Worm (Caenorhabditis elegans) whole organism, midembryonic: Measurements from ENCODE around the gene C18D11.1.

Experiments
- T22C8.4 ChIP-seq: fragments of 200-800 bp; sonication (Bioruptor generic); IDR thresholded peaks from 2 replicates; pipeline ENCODE4 v1.3.6; 2022; ENCODE audit warnings: missing genetic modification characterization, missing compliant biosample characterization
- cog-1 ChIP-seq: sonication (generic microtip); optimal IDR thresholded peaks from 2 replicates; lab custom pipeline; 2016; ENCODE audit warnings: missing genetic modification characterization, missing compliant biosample characterization
- flt-1 ChIP-seq: fragments of 200-800 bp; sonication (Bioruptor generic); IDR thresholded peaks from 2 replicates; pipeline ENCODE4 v1.3.6; 2022; ENCODE audit warnings: missing genetic modification characterization, missing compliant biosample characterization
- klf-2 ChIP-seq: fragments of 200-800 bp; sonication (Bioruptor generic); conservative IDR thresholded peaks from 2 replicates; pipeline ENCODE4 v1.3.6; 2022; ENCODE audit warnings: missing genetic modification reagents, missing genetic modification characterization, missing compliant biosample characterization
- med-1 ChIP-seq: sonication (generic microtip); optimal IDR thresholded peaks from 2 replicates; lab custom pipeline; 2017; ENCODE audit warnings: missing genetic modification characterization, mild to moderate bottlenecking, missing compliant biosample characterization, antibody characterized with exemption, missing genetic modification reagents; ENCODE audit not compliant: insufficient read depth
- ref-1 ChIP-seq: fragments of 200-800 bp; sonication (Bioruptor generic); conservative IDR thresholded peaks from 2 replicates; pipeline ENCODE4 v1.3.6; 2022; ENCODE audit warnings: missing genetic modification reagents, missing genetic modification characterization, missing compliant biosample characterization
- tab-1 ChIP-seq: fragments of 200-800 bp; sonication (Bioruptor generic); IDR thresholded peaks from 2 replicates; pipeline ENCODE4 v1.3.6; 2022; ENCODE audit warnings: missing genetic modification characterization, missing compliant biosample characterization
- ztf-23 ChIP-seq: fragments of 200-800 bp; sonication (Bioruptor generic); IDR thresholded peaks from 2 replicates; pipeline ENCODE4 v1.3.6; 2022; ENCODE audit warnings: missing genetic modification reagents, missing genetic modification characterization, missing compliant biosample characterization
- ztf-29 ChIP-seq: fragments of 200-800 bp; sonication (Bioruptor generic); IDR thresholded peaks from 2 replicates; pipeline ENCODE4 v1.3.6; 2022; ENCODE audit warnings: missing genetic modification reagents, missing genetic modification characterization, missing compliant biosample characterization

Gene C18D11.1

ce11 chrIII:11847658-11848202, 31.4 kb downstream of the C18D11.1 start, which contains the start of gene mif-1:
Gene mif-1, plus strand, starts transcription at chrIII:11848152.
- TF ChIP-seq T22C8.4 (GFP tag; lab: Robert Waterston, UW) (no peak), flt-1 (GFP tag; lab: Robert Waterston, UW) (no peak), klf-2 (no peak), cog-1 (tag; lab: Kevin White, UChicago) (no peak), ztf-23 (no peak), med-1 (GFP tag; lab: Kevin White, UChicago) (no peak), ztf-29 (GFP tag; lab: Robert Waterston, UW) (no peak), tab-1 (GFP tag; lab: Robert Waterston, UW) (no peak), ref-1 (GFP tag; lab: Robert Waterston, UW) (no peak)

ce11 chrIII:11848317-11848716, 31.9 kb downstream of the C18D11.1 start:
- peak; percentile 60; the same call in 1 of the 2 replicates for TF ChIP-seq klf-2
- TF ChIP-seq T22C8.4 (GFP tag; lab: Robert Waterston, UW): peak; percentile 34; the same call in 1 of the 2 replicates
- no peak for TF ChIP-seq ztf-23
- no peak for TF ChIP-seq ztf-29 (GFP tag; lab: Robert Waterston, UW)
- TF ChIP-seq tab-1 (GFP tag; lab: Robert Waterston, UW): no peak
- peak; percentile 64; the same call in 1 of the 2 replicates for TF ChIP-seq flt-1 (GFP tag; lab: Robert Waterston, UW)
- TF ChIP-seq ref-1 (GFP tag; lab: Robert Waterston, UW): 0 out of 2 replicates have a peak, but pooled peaks have one; percentile 25
- no peak for TF ChIP-seq cog-1 (tag; lab: Kevin White, UChicago)
- no peak for TF ChIP-seq med-1 (GFP tag; lab: Kevin White, UChicago)

ce11 chrIII:11849590-11849989, 33.2 kb downstream of the C18D11.1 start:
- TF ChIP-seq cog-1 (tag; lab: Kevin White, UChicago): no peak
- TF ChIP-seq T22C8.4 (GFP tag; lab: Robert Waterston, UW): no peak
- TF ChIP-seq tab-1 (GFP tag; lab: Robert Waterston, UW): no peak
- TF ChIP-seq med-1 (GFP tag; lab: Kevin White, UChicago): no peak
- no peak for TF ChIP-seq flt-1 (GFP tag; lab: Robert Waterston, UW)
- TF ChIP-seq ztf-29 (GFP tag; lab: Robert Waterston, UW): no peak
- no peak for TF ChIP-seq ref-1 (GFP tag; lab: Robert Waterston, UW)
- no peak for TF ChIP-seq ztf-23
- TF ChIP-seq klf-2: no peak

- TF ChIP-seq ztf-23 (no peak), flt-1 (GFP tag; lab: Robert Waterston, UW) (no peak), med-1 (GFP tag; lab: Kevin White, UChicago) (no peak), tab-1 (GFP tag; lab: Robert Waterston, UW) (no peak), T22C8.4 (GFP tag; lab: Robert Waterston, UW) (no peak), ztf-29 (GFP tag; lab: Robert Waterston, UW) (no peak)
Measured at ce11 chrIII:11853533-11853932, 37.2 kb downstream of the C18D11.1 start.

ce11 chrIII:11856852-11857251, 40.5 kb downstream of the C18D11.1 start:
- TF ChIP-seq klf-2: no peak
- TF ChIP-seq ztf-29 (GFP tag; lab: Robert Waterston, UW): no peak
- TF ChIP-seq med-1 (GFP tag; lab: Kevin White, UChicago): no peak
- TF ChIP-seq flt-1 (GFP tag; lab: Robert Waterston, UW): no peak
- TF ChIP-seq ztf-23: no peak
- no peak for TF ChIP-seq cog-1 (tag; lab: Kevin White, UChicago)
- no peak for TF ChIP-seq T22C8.4 (GFP tag; lab: Robert Waterston, UW)
- TF ChIP-seq tab-1 (GFP tag; lab: Robert Waterston, UW): no peak
- TF ChIP-seq ref-1 (GFP tag; lab: Robert Waterston, UW): no peak

- TF ChIP-seq klf-2: no peak
- TF ChIP-seq T22C8.4 (GFP tag; lab: Robert Waterston, UW): no peak
- TF ChIP-seq med-1 (GFP tag; lab: Kevin White, UChicago): no peak
- no peak for TF ChIP-seq flt-1 (GFP tag; lab: Robert Waterston, UW)
- TF ChIP-seq ref-1 (GFP tag; lab: Robert Waterston, UW): no peak
- no peak for TF ChIP-seq tab-1 (GFP tag; lab: Robert Waterston, UW)
- TF ChIP-seq cog-1 (tag; lab: Kevin White, UChicago): no peak
Measured at ce11 chrIII:11861123-11861522, 44.8 kb downstream of the C18D11.1 start.

ce11 chrIII:11862149-11862548, 45.8 kb downstream of the C18D11.1 start, which contains the start of gene Y56A3A.2:
Gene Y56A3A.2, minus strand, starts transcription at chrIII:11862249.
- no peak for TF ChIP-seq cog-1 (tag; lab: Kevin White, UChicago)
- no peak for TF ChIP-seq med-1 (GFP tag; lab: Kevin White, UChicago)
- TF ChIP-seq tab-1 (GFP tag; lab: Robert Waterston, UW): no peak
- TF ChIP-seq T22C8.4 (GFP tag; lab: Robert Waterston, UW): no peak
- TF ChIP-seq klf-2: no peak
- TF ChIP-seq flt-1 (GFP tag; lab: Robert Waterston, UW): no peak
- no peak for TF ChIP-seq ref-1 (GFP tag; lab: Robert Waterston, UW)
- no peak for TF ChIP-seq ztf-29 (GFP tag; lab: Robert Waterston, UW)
- no peak for TF ChIP-seq ztf-23

- TF ChIP-seq T22C8.4 (GFP tag; lab: Robert Waterston, UW) (no peak), ztf-29 (GFP tag; lab: Robert Waterston, UW) (no peak), klf-2 (no peak), tab-1 (GFP tag; lab: Robert Waterston, UW) (no peak), ztf-23 (no peak), med-1 (GFP tag; lab: Kevin White, UChicago) (no peak), flt-1 (GFP tag; lab: Robert Waterston, UW) (no peak)
Measured at ce11 chrIII:11866127-11866526, 49.8 kb downstream of the C18D11.1 start.
